Worm (Caenorhabditis elegans): ENCODE data around the gene K02E11.10.

The K02E11.10 gene

DNA sequence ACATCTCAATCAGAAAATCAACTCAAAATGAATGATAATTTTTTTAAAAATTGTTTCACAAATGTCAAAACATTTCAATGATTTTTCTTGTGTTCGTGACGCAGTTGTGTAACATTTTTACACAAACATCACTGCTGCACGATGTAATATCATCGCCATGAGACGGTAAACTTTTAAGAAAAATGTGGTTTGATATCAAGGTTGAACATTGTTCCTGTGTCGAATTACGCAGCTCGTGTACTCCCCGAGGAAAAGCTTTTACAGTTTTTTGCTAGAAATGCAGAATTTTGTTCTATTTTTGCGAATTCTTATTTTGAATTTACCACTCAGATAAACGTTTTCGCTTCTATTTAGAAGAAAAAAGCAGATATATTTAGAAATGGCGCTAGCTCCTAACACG is 43.3 kb downstream of the K02E11.10 start:
- TF ChIP-seq ceh-13 (GFP tag; optimal IDR thresholded peaks at IDR 0.05) (no peak), ets-7 (tag; optimal IDR thresholded peaks at IDR 0.05) (no peak), pes-1 (GFP tag; IDR thresholded peaks at IDR 0.05) (no peak), aly-1 (tag; optimal IDR thresholded peaks at IDR 0.05) (no peak), B0310.2 (tag; optimal IDR thresholded peaks at IDR 0.05) (no peak), F13C5.2 (tag; optimal IDR thresholded peaks at IDR 0.05) (no peak), ceh-36 (tag; optimal IDR thresholded peaks at IDR 0.05) (no peak), hmbx-1 (tag; optimal IDR thresholded peaks at IDR 0.05) (no peak), tra-4 (tag; optimal IDR thresholded peaks at IDR 0.05) (no peak), ama-1 (optimal IDR thresholded peaks at IDR 0.05) (no peak), tbx-11 (GFP tag; IDR thresholded peaks at IDR 0.05) (no peak)

DNA sequence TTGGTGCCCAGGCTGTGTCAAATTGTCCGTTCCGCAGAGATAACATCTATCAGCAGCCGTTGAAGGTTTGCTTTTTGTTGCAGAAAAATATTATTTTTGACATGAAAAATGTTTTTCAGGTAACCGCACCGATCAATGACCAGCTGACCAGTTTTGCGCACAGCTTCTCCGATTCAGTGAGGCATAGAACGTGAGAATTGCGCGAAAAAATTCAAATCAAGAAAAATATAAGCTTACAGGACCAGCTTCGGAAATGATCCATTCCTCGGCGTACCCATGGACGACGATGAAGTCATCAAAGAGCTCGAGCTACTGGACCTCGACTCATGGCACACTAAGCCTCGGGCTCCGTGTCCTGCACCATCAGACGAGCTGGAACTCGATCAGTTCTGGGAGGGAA is 46.4 kb downstream of the K02E11.10 start:
- TF ChIP-seq flt-1 (GFP tag; IDR thresholded peaks at IDR 0.05), result no peak
- no peak for TF ChIP-seq aly-1 (tag; optimal IDR thresholded peaks at IDR 0.05)
- TF ChIP-seq hmbx-1 (tag; optimal IDR thresholded peaks at IDR 0.05), result no peak
- no peak for TF ChIP-seq ceh-13 (GFP tag; optimal IDR thresholded peaks at IDR 0.05)
- TF ChIP-seq tra-4 (tag; optimal IDR thresholded peaks at IDR 0.05), result no peak
- no peak for TF ChIP-seq hmg-4 (GFP tag; optimal IDR thresholded peaks at IDR 0.05)
- no peak for TF ChIP-seq ama-1 (optimal IDR thresholded peaks at IDR 0.05)
- no peak for TF ChIP-seq F13C5.2 (tag; optimal IDR thresholded peaks at IDR 0.05)
- TF ChIP-seq tbx-11 (GFP tag; IDR thresholded peaks at IDR 0.05), result no peak
- no peak for TF ChIP-seq tbx-37 (GFP tag; conservative IDR thresholded peaks at IDR 0.05)
- TF ChIP-seq hnd-1 (tag; optimal IDR thresholded peaks at IDR 0.05), result no peak
- TF ChIP-seq B0310.2 (tag; optimal IDR thresholded peaks at IDR 0.05), result no peak
- TF ChIP-seq scrt-1 (GFP tag; IDR thresholded peaks at IDR 0.05), result no peak
- TF ChIP-seq pes-1 (GFP tag; IDR thresholded peaks at IDR 0.05), result no peak
- no peak for TF ChIP-seq ets-7 (tag; optimal IDR thresholded peaks at IDR 0.05)
- no peak for TF ChIP-seq sea-1 (GFP tag; conservative IDR thresholded peaks at IDR 0.05)
- no peak for TF ChIP-seq ceh-36 (tag; optimal IDR thresholded peaks at IDR 0.05)

DNA sequence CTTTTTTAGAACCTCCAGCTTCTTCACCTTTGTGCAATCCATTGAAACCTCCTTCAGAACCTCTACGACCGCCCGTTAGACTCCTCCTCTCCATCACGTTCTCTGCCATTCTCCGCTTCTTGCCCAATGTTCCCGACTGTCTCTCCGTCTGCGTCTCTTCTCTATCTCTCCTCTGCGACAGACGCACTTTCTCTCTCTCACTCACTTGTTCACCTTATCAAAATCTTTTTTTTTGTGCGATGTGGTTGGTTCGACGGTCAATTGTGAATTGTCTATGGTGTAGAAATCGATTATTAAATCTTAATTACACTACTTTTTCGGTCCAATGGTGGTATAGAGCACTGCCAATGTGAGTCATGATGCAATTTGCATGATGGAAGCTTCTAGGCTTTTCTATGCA is 47.5 kb downstream of the K02E11.10 start, which contains the start of gene atfs-1:
atfs-1 (plus strand) TSS at position 213 of the 400 bp plus-strand sequence.
- no peak for TF ChIP-seq F13C5.2 (tag; optimal IDR thresholded peaks at IDR 0.05)
- no peak for TF ChIP-seq ceh-13 (GFP tag; optimal IDR thresholded peaks at IDR 0.05)
- no peak for TF ChIP-seq hmbx-1 (tag; optimal IDR thresholded peaks at IDR 0.05)
- no peak for TF ChIP-seq B0310.2 (tag; optimal IDR thresholded peaks at IDR 0.05)
- TF ChIP-seq hmg-4 (GFP tag; optimal IDR thresholded peaks at IDR 0.05), result no peak
- no peak for TF ChIP-seq aly-1 (tag; optimal IDR thresholded peaks at IDR 0.05)
- TF ChIP-seq tbx-37 (GFP tag; conservative IDR thresholded peaks at IDR 0.05), result no peak
- no peak for TF ChIP-seq ets-7 (tag; optimal IDR thresholded peaks at IDR 0.05)
- no peak for TF ChIP-seq scrt-1 (GFP tag; IDR thresholded peaks at IDR 0.05)
- no peak for TF ChIP-seq ceh-36 (tag; optimal IDR thresholded peaks at IDR 0.05)
- TF ChIP-seq hnd-1 (tag; optimal IDR thresholded peaks at IDR 0.05), result no peak
- TF ChIP-seq tbx-11 (GFP tag; IDR thresholded peaks at IDR 0.05), result no peak
- TF ChIP-seq tra-4 (tag; optimal IDR thresholded peaks at IDR 0.05), result no peak
- TF ChIP-seq sea-1 (GFP tag; conservative IDR thresholded peaks at IDR 0.05), result no peak
- TF ChIP-seq ama-1 (optimal IDR thresholded peaks at IDR 0.05), result no peak
- no peak for TF ChIP-seq pes-1 (GFP tag; IDR thresholded peaks at IDR 0.05)
- TF ChIP-seq flt-1 (GFP tag; IDR thresholded peaks at IDR 0.05), result no peak

DNA sequence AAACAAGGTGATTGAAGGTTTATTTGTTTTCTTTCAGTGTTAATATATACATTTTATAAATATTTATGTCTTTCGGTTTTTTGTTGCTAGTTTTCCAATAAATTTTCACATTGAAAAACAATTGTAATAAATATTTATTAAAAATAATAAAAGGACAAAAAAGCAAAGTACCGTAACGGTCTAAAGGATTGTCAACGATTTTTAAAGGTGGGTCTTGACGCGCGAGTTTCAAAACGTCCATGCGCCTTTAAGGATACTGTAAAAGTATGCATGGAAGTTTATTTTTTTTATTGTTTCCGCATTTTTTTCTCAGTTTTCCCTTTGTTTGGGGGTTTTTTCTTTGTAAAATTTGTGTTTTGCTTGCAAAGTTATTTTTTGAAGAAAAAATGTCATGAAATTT is 48.1 kb downstream of the K02E11.10 start:
- TF ChIP-seq ceh-13 (GFP tag; optimal IDR thresholded peaks at IDR 0.05) (no peak), flt-1 (GFP tag; IDR thresholded peaks at IDR 0.05) (no peak), B0310.2 (tag; optimal IDR thresholded peaks at IDR 0.05) (no peak), ama-1 (optimal IDR thresholded peaks at IDR 0.05) (no peak), hnd-1 (tag; optimal IDR thresholded peaks at IDR 0.05) (no peak), ets-7 (tag; optimal IDR thresholded peaks at IDR 0.05) (no peak), F13C5.2 (tag; optimal IDR thresholded peaks at IDR 0.05) (no peak), sea-1 (GFP tag; conservative IDR thresholded peaks at IDR 0.05) (no peak), ceh-36 (tag; optimal IDR thresholded peaks at IDR 0.05) (no peak), scrt-1 (GFP tag; IDR thresholded peaks at IDR 0.05) (no peak), tbx-11 (GFP tag; IDR thresholded peaks at IDR 0.05) (no peak), aly-1 (tag; optimal IDR thresholded peaks at IDR 0.05) (no peak), tra-4 (tag; optimal IDR thresholded peaks at IDR 0.05) (no peak), hmg-4 (GFP tag; optimal IDR thresholded peaks at IDR 0.05) (no peak), hmbx-1 (tag; optimal IDR thresholded peaks at IDR 0.05) (no peak)
